Worm (Caenorhabditis elegans): Measurements from ENCODE around the gene srt-4.
"Not testable (repeated sequence)": the region's sequence is repeated elsewhere in the genome, so short reads cannot be mapped to it uniquely, and the experiment has no call there.

srt-4 gene

ce11 chrV:2577603-2578002, at the start of gene srt-4:
TSS of gene srt-4 (plus strand) at chrV:2577903.
- TF ChIP-seq dao-5 (tag; optimal IDR thresholded peaks at IDR 0.05) (no peak), him-1 (tag; optimal IDR thresholded peaks at IDR 0.05) (no peak), W03F9.2 (tag; optimal IDR thresholded peaks at IDR 0.05) (no peak)

- not testable (repeated sequence) for TF ChIP-seq dao-5, W03F9.2, him-1 (tag; optimal IDR thresholded peaks at IDR 0.05)
Measured at ce11 chrV:2536309-2536708, 41.4 kb upstream of the srt-4 start, which contains the start of gene Y45G12C.10. TSS of gene Y45G12C.10 (minus strand) at chrV:2536409.

ce11 chrV:2561390-2561789, 16.3 kb upstream of the srt-4 start, which contains the start of gene gst-10:
TSS of gene gst-10 (plus strand) at chrV:2561690.
- not testable (repeated sequence) for TF ChIP-seq dao-5, him-1, W03F9.2 (tag; optimal IDR thresholded peaks at IDR 0.05)

DNA sequence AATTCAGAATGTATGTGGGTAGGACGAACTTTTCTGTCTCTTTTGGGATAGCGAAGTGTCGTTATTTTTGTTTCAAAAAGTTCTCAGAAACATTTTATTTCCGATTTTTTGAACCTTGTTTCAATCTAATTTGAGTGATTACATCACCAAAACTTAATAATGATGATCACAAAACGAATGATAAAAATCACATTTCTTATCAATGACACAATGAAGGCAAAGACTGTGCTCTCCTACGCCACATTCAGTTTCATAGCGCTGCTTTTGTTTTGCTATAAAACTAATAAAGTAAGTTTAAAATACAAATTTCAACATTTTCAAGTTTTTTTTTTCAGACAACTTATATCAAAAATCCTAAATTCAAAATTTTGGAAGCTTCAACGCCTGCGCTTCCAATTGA, 12.2 kb upstream of the srt-4 start, which contains the start of gene Y45G12C.1:
Gene Y45G12C.1 (plus strand): TSS at position 159 of the 400 bp plus-strand sequence.
- TF ChIP-seq W03F9.2 (tag; optimal IDR thresholded peaks at IDR 0.05) (no peak), him-1 (tag; optimal IDR thresholded peaks at IDR 0.05) (no peak), dao-5 (tag; optimal IDR thresholded peaks at IDR 0.05) (no peak)

DNA sequence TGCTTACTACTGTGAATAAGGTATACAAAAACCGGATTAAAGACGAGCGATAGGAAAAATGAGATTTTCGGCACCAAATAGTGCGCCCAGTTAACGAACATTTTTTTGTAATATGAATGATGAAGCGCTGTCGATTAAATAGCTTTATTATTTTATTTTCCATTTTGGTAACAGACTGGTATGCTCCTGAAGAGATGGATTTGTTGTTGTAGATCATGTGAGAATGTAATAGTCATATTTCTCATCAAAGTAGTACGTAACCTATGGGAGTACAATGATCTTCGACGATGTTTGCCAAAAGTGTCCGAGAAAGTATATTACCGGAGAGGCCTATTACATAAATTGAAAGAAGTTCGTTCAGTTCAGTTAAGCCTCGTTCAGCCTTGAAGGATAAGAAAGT, 7.1 kb upstream of the srt-4 start, which contains the start of gene srj-19:
Gene srj-19 (minus strand): TSS at position 101 of the 400 bp plus-strand sequence.
- TF ChIP-seq him-1 (tag; optimal IDR thresholded peaks at IDR 0.05): no peak
- TF ChIP-seq dao-5 (tag; optimal IDR thresholded peaks at IDR 0.05): no peak
- TF ChIP-seq W03F9.2 (tag; optimal IDR thresholded peaks at IDR 0.05): no peak

DNA sequence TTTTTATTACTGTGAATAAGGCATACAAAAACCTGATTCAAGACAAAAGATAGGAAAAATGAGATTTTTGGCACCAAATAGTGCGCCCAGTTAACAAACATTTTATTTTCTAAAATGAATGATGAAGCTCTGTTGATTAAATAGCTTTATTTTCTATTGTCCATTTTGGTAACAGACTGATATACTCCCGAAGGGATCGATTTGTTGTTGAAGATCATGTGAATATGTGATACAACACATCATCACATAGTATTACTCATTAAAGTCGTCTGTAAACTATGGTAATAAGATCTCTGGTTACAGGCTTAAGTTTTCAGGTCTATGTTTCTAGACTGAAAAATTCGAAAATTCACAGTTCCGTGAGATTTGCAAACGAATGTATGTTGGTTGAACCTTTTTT, 4.6 kb upstream of the srt-4 start, which contains the start of gene srj-20:
Gene srj-20 (minus strand): TSS at position 101 of the 400 bp plus-strand sequence.
- TF ChIP-seq W03F9.2 (tag; optimal IDR thresholded peaks at IDR 0.05): no peak

ce11 chrV:2573881-2574280, 3.8 kb upstream of the srt-4 start, which contains the start of gene nhr-290:
TSS of gene nhr-290 (plus strand) at chrV:2574181.
- TF ChIP-seq him-1 (tag; optimal IDR thresholded peaks at IDR 0.05) (no peak), dao-5 (tag; optimal IDR thresholded peaks at IDR 0.05) (no peak), W03F9.2 (tag; optimal IDR thresholded peaks at IDR 0.05) (no peak)

- no peak for TF ChIP-seq dao-5 (tag; optimal IDR thresholded peaks at IDR 0.05)
- TF ChIP-seq W03F9.2 (tag; optimal IDR thresholded peaks at IDR 0.05): no peak
- no peak for TF ChIP-seq him-1 (tag; optimal IDR thresholded peaks at IDR 0.05)
Measured at ce11 chrV:2575716-2576115, 2.0 kb upstream of the srt-4 start.

- no peak for TF ChIP-seq him-1 (tag; optimal IDR thresholded peaks at IDR 0.05)
- TF ChIP-seq W03F9.2 (tag; optimal IDR thresholded peaks at IDR 0.05): no peak
- TF ChIP-seq dao-5 (tag; optimal IDR thresholded peaks at IDR 0.05): no peak
Measured at ce11 chrV:2580598-2580997, 2.9 kb downstream of the srt-4 start, which contains the start of gene C29G2.3. TSS of gene C29G2.3 (plus strand) at chrV:2580898.

DNA sequence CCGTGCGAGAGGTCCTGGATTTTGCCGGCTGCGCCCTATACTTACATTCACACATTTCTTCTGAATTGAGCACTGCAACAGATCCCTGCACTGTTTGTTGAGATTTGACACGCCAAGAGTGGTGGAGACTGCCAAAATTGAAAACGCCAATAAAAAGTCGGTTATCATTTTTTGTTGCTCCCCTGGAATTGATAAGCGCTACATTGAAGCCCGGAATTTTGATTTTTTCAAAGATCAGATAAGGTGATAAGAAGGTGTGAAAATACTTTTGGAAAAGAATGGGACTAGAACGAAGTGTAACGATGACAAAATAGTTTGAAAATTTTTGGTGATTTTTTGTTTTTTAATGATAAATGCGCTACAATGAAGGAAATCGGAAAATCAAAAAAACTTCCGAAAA, 8.0 kb downstream of the srt-4 start, which contains the start of gene C29G2.6:
Gene C29G2.6 (minus strand): TSS at position 182 of the 400 bp plus-strand sequence.
- no peak for TF ChIP-seq W03F9.2 (tag; optimal IDR thresholded peaks at IDR 0.05)
- no peak for TF ChIP-seq dao-5 (tag; optimal IDR thresholded peaks at IDR 0.05)
- TF ChIP-seq him-1 (tag; optimal IDR thresholded peaks at IDR 0.05): no peak

DNA sequence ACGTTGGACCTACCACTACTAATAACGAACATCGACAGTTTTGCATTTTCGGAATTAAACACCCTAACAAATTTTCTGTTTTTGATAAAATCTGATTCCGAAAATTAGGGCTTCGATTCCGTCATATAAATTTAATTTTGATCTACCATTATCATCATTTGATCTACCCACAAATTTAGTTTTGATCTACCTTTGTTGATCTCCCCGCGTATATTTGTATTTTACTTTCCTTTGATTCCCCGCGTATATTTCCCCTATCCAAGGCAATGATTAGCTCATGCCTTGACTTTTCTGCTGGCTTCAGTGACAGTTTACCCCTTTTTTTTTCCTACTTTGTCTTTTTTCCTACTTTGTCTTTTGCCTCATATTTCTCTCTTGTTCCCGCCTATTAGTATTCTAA, 12.1 kb downstream of the srt-4 start:
- no peak for TF ChIP-seq dao-5 (tag; optimal IDR thresholded peaks at IDR 0.05)
- no peak for TF ChIP-seq him-1 (tag; optimal IDR thresholded peaks at IDR 0.05)
- TF ChIP-seq W03F9.2 (tag; optimal IDR thresholded peaks at IDR 0.05): no peak

ce11 chrV:2592173-2592676, 14.5 kb downstream of the srt-4 start, which contains the start of gene irg-3:
TSS of gene irg-3 (plus strand) at chrV:2592591.
- TF ChIP-seq dao-5 (tag; optimal IDR thresholded peaks at IDR 0.05) (no peak), W03F9.2 (tag; optimal IDR thresholded peaks at IDR 0.05) (no peak), him-1 (tag; optimal IDR thresholded peaks at IDR 0.05) (no peak)

DNA sequence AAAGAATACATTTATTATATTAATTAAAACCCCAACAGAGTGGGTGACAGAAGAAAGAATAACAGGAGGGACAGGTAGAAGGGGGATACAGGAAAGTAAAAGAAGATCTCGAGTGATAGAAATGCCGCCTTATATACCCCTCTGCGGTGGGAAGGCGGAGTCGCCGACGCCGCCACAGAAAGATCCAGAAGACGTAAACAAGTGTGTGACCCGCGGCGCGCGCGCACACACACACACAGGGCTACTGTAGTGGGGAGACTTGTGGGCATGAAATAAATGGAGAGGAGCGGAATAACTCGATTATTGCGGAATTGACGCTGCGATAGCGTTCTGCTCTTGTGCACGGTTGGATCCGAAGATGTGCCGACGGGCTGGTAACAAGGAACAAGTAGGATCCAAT, 18.0 kb downstream of the srt-4 start:
- no peak for TF ChIP-seq him-1 (tag; optimal IDR thresholded peaks at IDR 0.05)
- TF ChIP-seq dao-5 (tag; optimal IDR thresholded peaks at IDR 0.05): no peak
- TF ChIP-seq W03F9.2 (tag; optimal IDR thresholded peaks at IDR 0.05): no peak

- not testable (repeated sequence) for TF ChIP-seq dao-5, W03F9.2, him-1 (tag; optimal IDR thresholded peaks at IDR 0.05)
Measured at ce11 chrV:2598830-2599229, 21.1 kb downstream of the srt-4 start, which contains the start of gene F53E10.5. TSS of gene F53E10.5 (minus strand) at chrV:2598930.

Measured in whole organism, L4/young adult.